Fruit fly (Drosophila melanogaster) whole organism, embryonic: Measurements from ENCODE around the gene CG17139.

Experiments
- Adf1 ChIP-seq: fragments of 200-800 bp; sonication (Bioruptor generic); IDR thresholded peaks from 2 replicates; pipeline ENCODE4 v1.3.6; 2022; ENCODE audit warnings: missing biosample characterization, missing genetic modification characterization
- BEAF-32 ChIP-seq: fragments of 200-800 bp; sonication (Bioruptor generic); optimal IDR thresholded peaks from 3 replicates; lab custom pipeline; 2017; ENCODE audit warnings: missing biosample characterization, missing genetic modification characterization, mild to moderate bottlenecking, moderate library complexity, missing genetic modification reagents
- CG10267 ChIP-seq: fragments of 200-800 bp; sonication (Bioruptor generic); optimal IDR thresholded peaks from 2 replicates; lab custom pipeline; 2018; ENCODE audit warnings: missing biosample characterization, mild to moderate bottlenecking, missing genetic modification characterization, moderate library complexity
- CG12155 ChIP-seq: fragments of 200-800 bp; sonication (Bioruptor generic); optimal IDR thresholded peaks from 3 replicates; lab custom pipeline; 2016; ENCODE audit warnings: missing biosample characterization, missing genetic modification characterization
- CG12299 ChIP-seq: fragments of 200-800 bp; sonication (Bioruptor generic); optimal IDR thresholded peaks from 2 replicates; lab custom pipeline; 2018; ENCODE audit warnings: missing biosample characterization, mild to moderate bottlenecking, missing genetic modification characterization
- CG15479 ChIP-seq: fragments of 200-800 bp; sonication (Bioruptor generic); optimal IDR thresholded peaks from 3 replicates; lab custom pipeline; 2019; ENCODE audit warnings: missing biosample characterization, mild to moderate bottlenecking, missing genetic modification characterization, moderate library complexity
- CG1603 ChIP-seq: fragments of 200-800 bp; sonication (Bioruptor generic); optimal IDR thresholded peaks from 2 replicates; lab custom pipeline; 2019; ENCODE audit warnings: missing biosample characterization, mild to moderate bottlenecking, missing genetic modification characterization, moderate library complexity
- CG17186 ChIP-seq: fragments of 200-800 bp; sonication (Bioruptor generic); optimal IDR thresholded peaks from 3 replicates; lab custom pipeline; 2017; ENCODE audit warnings: missing biosample characterization, missing genetic modification reagents, missing genetic modification characterization
- CG17361 ChIP-seq: fragments of 200-800 bp; sonication (Bioruptor generic); IDR thresholded peaks from 3 replicates; pipeline ENCODE4 v1.3.6; 2022; ENCODE audit warnings: missing biosample characterization, missing genetic modification characterization
- CG18599 ChIP-seq: fragments of 200-800 bp; sonication (Bioruptor generic); optimal IDR thresholded peaks from 3 replicates; lab custom pipeline; 2017; ENCODE audit warnings: missing biosample characterization, missing genetic modification characterization, mild to moderate bottlenecking, moderate library complexity, missing genetic modification reagents
- CG31441 ChIP-seq: fragments of 200-800 bp; sonication (Bioruptor generic); IDR thresholded peaks from 2 replicates; pipeline ENCODE4 v1.3.6; 2022; ENCODE audit warnings: missing biosample characterization, missing genetic modification characterization
- CG34224 ChIP-seq: fragments of 200-800 bp; sonication (Bioruptor generic); IDR thresholded peaks from 3 replicates; pipeline ENCODE4 v1.3.6; 2022; ENCODE audit warnings: missing biosample characterization, missing genetic modification characterization; ENCODE audit not compliant: partially characterized antibody
- CG34422 ChIP-seq: fragments of 200-800 bp; sonication (Bioruptor generic); IDR thresholded peaks from 3 replicates; pipeline ENCODE4 v1.3.6; 2022; ENCODE audit warnings: missing biosample characterization, missing genetic modification characterization
- CG3726 ChIP-seq: fragments of 200-800 bp; sonication (Bioruptor generic); IDR thresholded peaks from 3 replicates; pipeline ENCODE4, ENCODE4 v1.3.6; 2022; ENCODE audit warnings: missing biosample characterization, missing genetic modification characterization
- CG42726 ChIP-seq: fragments of 200-800 bp; sonication (Bioruptor generic); IDR thresholded peaks from 2 replicates; pipeline ENCODE4 v1.3.6; 2022; ENCODE audit warnings: missing biosample characterization, missing genetic modification characterization; ENCODE audit not compliant: partially characterized antibody
- CG6175 ChIP-seq: fragments of 200-800 bp; sonication (Bioruptor generic); IDR thresholded peaks from 3 replicates; pipeline ENCODE4 v1.3.6; 2022; ENCODE audit warnings: missing biosample characterization, missing genetic modification characterization
- CG7745 ChIP-seq: fragments of 200-800 bp; sonication (Bioruptor generic); optimal IDR thresholded peaks from 2 replicates; lab custom pipeline; 2018; ENCODE audit warnings: missing biosample characterization, mild to moderate bottlenecking, missing genetic modification characterization, moderate library complexity
- CG9797 ChIP-seq: fragments of 200-800 bp; sonication (Bioruptor generic); optimal IDR thresholded peaks from 3 replicates; lab custom pipeline; 2018; ENCODE audit warnings: missing biosample characterization, mild to moderate bottlenecking, missing genetic modification characterization
- D19A ChIP-seq: fragments of 200-800 bp; optimal IDR thresholded peaks from 3 replicates; lab custom pipeline; 2019; ENCODE audit warnings: missing biosample characterization, mild to moderate bottlenecking, missing genetic modification characterization, moderate library complexity
- Dp ChIP-seq: fragments of 200-800 bp; sonication (Bioruptor generic); optimal IDR thresholded peaks from 2 replicates; lab custom pipeline; 2018; ENCODE audit warnings: missing biosample characterization, mild to moderate bottlenecking, missing genetic modification characterization, moderate library complexity
- HmgZ ChIP-seq: fragments of 200-800 bp; sonication (Bioruptor generic); optimal IDR thresholded peaks from 2 replicates; lab custom pipeline; 2018; ENCODE audit warnings: missing biosample characterization, mild to moderate bottlenecking, missing genetic modification characterization
- Hr51 ChIP-seq, 2 experiments: fragments of 200-800 bp; sonication (Bioruptor generic); optimal IDR thresholded peaks; 2 replicates in 1 of 2; 3 replicates in 1 of 2; lab custom pipeline; 2016 to 2018; ENCODE audit warnings: missing biosample characterization in 2 of 2, missing genetic modification characterization in 2 of 2, mild to moderate bottlenecking in 1 of 2, moderate library complexity in 1 of 2
- Med ChIP-seq: fragments of 200-800 bp; sonication (Bioruptor generic); peaks from one replicate; lab custom pipeline; 2016; ENCODE audit warnings: missing biosample characterization, missing genetic modification characterization, mild to moderate bottlenecking, inconsistent platforms, moderate library complexity
- Mrtf ChIP-seq: fragments of 200-800 bp; sonication (Bioruptor generic); IDR thresholded peaks from 3 replicates; pipeline ENCODE4 v1.3.6; 2022; ENCODE audit warnings: missing biosample characterization, missing genetic modification characterization
- Nf-YA ChIP-seq: fragments of 200-800 bp; sonication (Bioruptor generic); IDR thresholded peaks from 2 replicates; pipeline ENCODE4 v1.3.6; 2022; ENCODE audit warnings: missing biosample characterization, missing genetic modification characterization
- Opbp ChIP-seq: fragments of 200-800 bp; sonication (Bioruptor generic); IDR thresholded peaks from 3 replicates; pipeline ENCODE4 v1.3.6; 2022; ENCODE audit warnings: missing biosample characterization, missing genetic modification characterization; ENCODE audit not compliant: partially characterized antibody
- Pdp1 ChIP-seq, 2 experiments: fragments of 200-800 bp; sonication (Bioruptor generic); optimal IDR thresholded peaks; 3 replicates each; lab custom pipeline; 2016; ENCODE audit warnings: missing biosample characterization in 2 of 2, missing genetic modification characterization in 2 of 2, mild to moderate bottlenecking in 1 of 2, moderate library complexity in 1 of 2
- Scr ChIP-seq: fragments of 200-800 bp; sonication (Bioruptor generic); IDR thresholded peaks from 2 replicates; pipeline ENCODE4 v1.3.6; 2022; ENCODE audit warnings: missing biosample characterization, missing genetic modification characterization; ENCODE audit not compliant: partially characterized antibody
- Usf ChIP-seq: fragments of 200-800 bp; sonication (Bioruptor generic); optimal IDR thresholded peaks from 2 replicates; lab custom pipeline; 2017; ENCODE audit warnings: missing genotype, missing biosample characterization, missing genetic modification characterization
- bigmax ChIP-seq: fragments of 200-800 bp; sonication (Bioruptor generic); optimal IDR thresholded peaks from 2 replicates; lab custom pipeline; 2018; ENCODE audit warnings: missing biosample characterization, mild to moderate bottlenecking, missing genetic modification characterization
- chm ChIP-seq: fragments of 200-800 bp; sonication (Bioruptor generic); IDR thresholded peaks from 2 replicates; pipeline ENCODE4 v1.3.6; 2022; ENCODE audit warnings: missing biosample characterization, missing genetic modification characterization
- ewg ChIP-seq: fragments of 200-800 bp; sonication (Bioruptor generic); optimal IDR thresholded peaks from 3 replicates; lab custom pipeline; 2017; ENCODE audit warnings: mild to moderate bottlenecking, missing biosample characterization, missing genetic modification reagents, missing genetic modification characterization
- exex ChIP-seq: fragments of 200-800 bp; sonication (Bioruptor generic); optimal IDR thresholded peaks from 4 replicates; lab custom pipeline; 2018; ENCODE audit warnings: missing biosample characterization, mild to moderate bottlenecking, missing genetic modification characterization, moderate library complexity
- eyg ChIP-seq: fragments of 200-800 bp; sonication (Bioruptor generic); optimal IDR thresholded peaks from 3 replicates; lab custom pipeline; 2016; ENCODE audit warnings: missing biosample characterization, missing genetic modification characterization
- grn ChIP-seq: fragments of 200-800 bp; sonication (Bioruptor generic); optimal IDR thresholded peaks from 3 replicates; lab custom pipeline; 2017; ENCODE audit warnings: missing biosample characterization, missing genetic modification characterization
- gsb-n ChIP-seq: fragments of 200-800 bp; sonication (Bioruptor generic); optimal IDR thresholded peaks from 3 replicates; lab custom pipeline; 2018; ENCODE audit warnings: missing biosample characterization, mild to moderate bottlenecking, missing genetic modification characterization
- klu ChIP-seq: fragments of 200-800 bp; sonication (Bioruptor generic); IDR thresholded peaks from 2 replicates; pipeline ENCODE4 v1.3.6; 2022; ENCODE audit warnings: missing biosample characterization, missing genetic modification characterization
- lab ChIP-seq: fragments of 200-800 bp; sonication (Bioruptor generic); optimal IDR thresholded peaks from 3 replicates; lab custom pipeline; 2017; ENCODE audit warnings: missing biosample characterization, missing genetic modification characterization, mild to moderate bottlenecking, moderate library complexity, missing genetic modification reagents
- nom ChIP-seq: fragments of 200-800 bp; sonication (Bioruptor generic); optimal IDR thresholded peaks from 2 replicates; lab custom pipeline; 2017; ENCODE audit warnings: missing biosample characterization, missing genetic modification characterization, mild to moderate bottlenecking, moderate library complexity, missing genetic modification reagents
- onecut ChIP-seq: fragments of 200-800 bp; sonication (Bioruptor generic); IDR thresholded peaks from 2 replicates; pipeline ENCODE4 v1.3.6; 2022; ENCODE audit warnings: missing biosample characterization, missing genetic modification characterization
- pzg ChIP-seq: fragments of 200-800 bp; sonication (Bioruptor generic); optimal IDR thresholded peaks from 3 replicates; lab custom pipeline; 2018; ENCODE audit warnings: missing biosample characterization, mild to moderate bottlenecking, missing genetic modification characterization, moderate library complexity
- sim ChIP-seq: fragments of 200-800 bp; sonication (Bioruptor generic); IDR thresholded peaks from 2 replicates; pipeline ENCODE4 v1.3.6; 2022; ENCODE audit warnings: missing biosample characterization, missing genetic modification characterization
- stwl ChIP-seq: fragments of 200-800 bp; sonication (Bioruptor generic); optimal IDR thresholded peaks from 3 replicates; lab custom pipeline; 2018; ENCODE audit warnings: missing biosample characterization, mild to moderate bottlenecking, missing genetic modification characterization, moderate library complexity
- twi ChIP-seq: fragments of 200-800 bp; optimal IDR thresholded peaks from 2 replicates; lab custom pipeline; 2019; ENCODE audit warnings: missing biosample characterization, mild to moderate bottlenecking, missing genetic modification characterization, moderate library complexity
- vfl ChIP-seq: fragments of 200-800 bp; sonication (Bioruptor generic); optimal IDR thresholded peaks from 2 replicates; lab custom pipeline; 2016; ENCODE audit warnings: missing biosample characterization, missing genetic modification characterization
- z ChIP-seq: fragments of 200-800 bp; sonication (Bioruptor generic); IDR thresholded peaks from 3 replicates; pipeline ENCODE4 v1.3.6; 2022; ENCODE audit warnings: missing biosample characterization, missing genetic modification characterization
- zen ChIP-seq: fragments of 200-800 bp; sonication (Bioruptor generic); optimal IDR thresholded peaks from 3 replicates; lab custom pipeline; 2018; ENCODE audit warnings: missing biosample characterization, mild to moderate bottlenecking, missing genetic modification characterization, moderate library complexity

The CG17139 gene

dm6 chr2L:10850320-10850990 is 5.0 kb upstream of the CG17139 start, which contains the start of gene porin (continued):
- TF ChIP-seq CG18599 (GFP tag; lab: Kevin White, UChicago) (peak; percentile 1), CG7745 (tag; lab: Kevin White, UChicago) (peak; percentile 21), HmgZ (peak; percentile 17), CG31441 (GFP tag; lab: Robert Waterston, UW) (peak; percentile 33; the same call in 1 of the 2 replicates), CG12155 (peak; percentile 6), CG17186 (GFP tag; lab: Kevin White, UChicago) (peak; percentile 16), pzg (GFP tag; lab: Kevin White, UChicago) (peak; percentile 96), zen (tag; lab: Kevin White, UChicago) (peak; percentile 53), Scr (GFP tag; lab: Robert Waterston, UW) (0 out of 2 replicates have a peak, but pooled peaks have one; percentile 17), sim (GFP tag; lab: Robert Waterston, UW) (no peak), CG6175 (no peak), bigmax (GFP tag; lab: Kevin White, UChicago) (peak; percentile 98), twi (tag; lab: Kevin White, UChicago) (no peak), CG1603 (peak; percentile 84), BEAF-32 (peak; percentile 46), grn (GFP tag; lab: Kevin White, UChicago) (peak; percentile 30), Usf (GFP tag; lab: Kevin White, UChicago) (no peak), D19A (tag; lab: Kevin White, UChicago) (peak; percentile 1), Opbp (GFP tag; lab: Robert Waterston, UW) (0 out of 3 replicates have a peak, but pooled peaks have one; percentile 36), gsb-n (tag; lab: Kevin White, UChicago) (peak; percentile 1), CG3726 (GFP tag; lab: Robert Waterston, UW) (no peak), exex (peak; percentile 87), eyg (GFP tag; lab: Kevin White, UChicago) (no peak), Hr51 (GFP tag; optimal IDR thresholded peaks at IDR 0.05; lab: Kevin White, UChicago) (no peak), CG15479 (GFP tag; lab: Kevin White, UChicago) (peak; percentile 70), vfl (no peak), CG12299 (peak; percentile 10), stwl (peak; percentile 79), klu (GFP tag; lab: Robert Waterston, UW) (no peak), ewg (GFP tag; lab: Kevin White, UChicago) (peak; percentile 74), chm (GFP tag; lab: Robert Waterston, UW) (peak; percentile 34; the same call in 1 of the 2 replicates), Med (GFP tag; lab: Kevin White, UChicago) (peak; percentile 86), lab (peak; percentile 45), CG9797 (GFP tag; lab: Kevin White, UChicago) (peak; percentile 94), Adf1 (GFP tag; lab: Robert Waterston, UW) (0 out of 2 replicates have a peak, but pooled peaks have one; percentile 17), CG34224 (GFP tag; lab: Robert Waterston, UW) (no peak), CG42726 (GFP tag; lab: Robert Waterston, UW) (no peak; the same call in 1 of the 2 replicates), CG10267 (peak; percentile 64), Mrtf (GFP tag; lab: Robert Waterston, UW) (no peak), Nf-YA (GFP tag; lab: Robert Waterston, UW) (no peak), Pdp1 (GFP tag; optimal IDR thresholded peaks at IDR 0.05; lab: Kevin White, UChicago) (peak in 1 of 2 experiments; percentile 98), Dp (GFP tag; lab: Kevin White, UChicago) (peak; percentile 71), nom (GFP tag; lab: Kevin White, UChicago) (peak; percentile 38), CG34422 (GFP tag; lab: Robert Waterston, UW) (peak; percentile 67; the same call in 1 of the 3 replicates), CG17361 (GFP tag; lab: Robert Waterston, UW) (0 out of 3 replicates have a peak, but pooled peaks have one; percentile 17), onecut (GFP tag; lab: Robert Waterston, UW) (peak; percentile 61; the same call in 1 of the 2 replicates), z (GFP tag; lab: Robert Waterston, UW) (0 out of 3 replicates have a peak, but pooled peaks have one; percentile 25)
